Worm (Caenorhabditis elegans): ENCODE results near the gene T03G6.7.

Gene T03G6.7

ce11 chrX:2613077-2613476 is 19.2 kb downstream of the T03G6.7 start (continued):
- TF ChIP-seq xnd-1 (tag; optimal IDR thresholded peaks at IDR 0.05): no peak
- peak; percentile 76 for TF ChIP-seq ceh-27 (GFP tag; optimal IDR thresholded peaks at IDR 0.05)
- TF ChIP-seq F57A8.1 (GFP tag; optimal IDR thresholded peaks at IDR 0.05): peak; percentile 76
- TF ChIP-seq snpc-4 (GFP tag; optimal IDR thresholded peaks at IDR 0.05): peak; percentile 66
- peak; percentile 8 to 84 (median 74) for TF ChIP-seq snpc-4 (tag; optimal IDR thresholded peaks at IDR 0.05)
- TF ChIP-seq Y67H2A.10 (GFP tag; conservative IDR thresholded peaks at IDR 0.05): peak; percentile 44; the same call in 1 of the 2 replicates
- peak; percentile 56; the same call in 1 of the 2 replicates for TF ChIP-seq B0019.2 (GFP tag; conservative IDR thresholded peaks at IDR 0.05)
- peak; percentile 55 for TF ChIP-seq mxl-1 (tag; optimal IDR thresholded peaks at IDR 0.05)
- TF ChIP-seq cebp-2 (GFP tag; IDR thresholded peaks at IDR 0.05): peak; percentile 88; the same call in 1 of the 2 replicates
- TF ChIP-seq C17E4.6 (GFP tag; IDR thresholded peaks at IDR 0.05): peak; percentile 37; the same call in 1 of the 2 replicates
- TF ChIP-seq snpc-1.3 (tag; optimal IDR thresholded peaks at IDR 0.05; ENCODE audit: insufficient read depth): peak; percentile 64
- peak; percentile 20 for TF ChIP-seq T26A5.8 (tag; optimal IDR thresholded peaks at IDR 0.05)
- TF ChIP-seq mes-4 (tag; optimal IDR thresholded peaks at IDR 0.05): peak; percentile 79
- peak; percentile 7 for TF ChIP-seq F10E7.11 (tag; optimal IDR thresholded peaks at IDR 0.05)
- TF ChIP-seq F57C9.4 (tag; optimal IDR thresholded peaks at IDR 0.05): peak; percentile 62
- TF ChIP-seq bed-2 (GFP tag; IDR thresholded peaks at IDR 0.05): no peak
- TF ChIP-seq fkh-3 (tag; optimal IDR thresholded peaks at IDR 0.05): peak; percentile 50
- TF ChIP-seq efl-1 (GFP tag; optimal IDR thresholded peaks at IDR 0.05): no peak
- no peak for TF ChIP-seq bed-1 (GFP tag; IDR thresholded peaks at IDR 0.05)
- TF ChIP-seq F55B11.4 (tag; optimal IDR thresholded peaks at IDR 0.05; ENCODE audit: borderline replicate concordance, insufficient read depth): no peak
- TF ChIP-seq ztf-6 (GFP tag; IDR thresholded peaks at IDR 0.05): no peak; the same call in 1 of the 2 replicates
- 0 out of 2 replicates have a peak, but pooled peaks have one; percentile 77 for TF ChIP-seq nhr-120 (GFP tag; IDR thresholded peaks at IDR 0.05)
- no peak for TF ChIP-seq lag-1 (GFP tag; IDR thresholded peaks at IDR 0.05)
- TF ChIP-seq F52B5.7 (tag; optimal IDR thresholded peaks at IDR 0.05): peak; percentile 90
- peak; percentile 48; the same call in 1 of the 2 replicates for TF ChIP-seq egl-18 (GFP tag; IDR thresholded peaks at IDR 0.05)
- peak; percentile 94 for TF ChIP-seq rpc-1 (optimal IDR thresholded peaks at IDR 0.05)
- peak; percentile 94 for TF ChIP-seq rpc-1 (tag; optimal IDR thresholded peaks at IDR 0.05)
- TF ChIP-seq egrh-3 (GFP tag; IDR thresholded peaks at IDR 0.05): peak; percentile 44; the same call in 1 of the 2 replicates
- TF ChIP-seq madf-3 (GFP tag; IDR thresholded peaks at IDR 0.05): no peak
- peak; percentile 90; the same call in 1 of the 2 replicates for TF ChIP-seq Y56A3A.18 (GFP tag; IDR thresholded peaks at IDR 0.05)
- peak; percentile 76 for TF ChIP-seq die-1 (tag; optimal IDR thresholded peaks at IDR 0.05)
- TF ChIP-seq ccch-3 (GFP tag; optimal IDR thresholded peaks at IDR 0.05): no peak
- TF ChIP-seq ama-1 (optimal IDR thresholded peaks at IDR 0.05): no peak
- peak; percentile 79 to 81 for TF ChIP-seq ama-1 (GFP tag; optimal IDR thresholded peaks at IDR 0.05)
- TF ChIP-seq K11D2.4 (GFP tag; IDR thresholded peaks at IDR 0.05): peak; percentile 72
- TF ChIP-seq athp-1 (tag; optimal IDR thresholded peaks at IDR 0.05): peak; percentile 61
- TF ChIP-seq egl-44 (GFP tag; IDR thresholded peaks at IDR 0.05): peak; percentile 82; the same call in 1 of the 2 replicates
- peak; percentile 92; the same call in 1 of the 2 replicates for TF ChIP-seq ztf-25 (GFP tag; IDR thresholded peaks at IDR 0.05)
- peak in 1 of 2 experiments; percentile 69 for TF ChIP-seq rec-8 (tag; optimal IDR thresholded peaks at IDR 0.05)
- TF ChIP-seq Y53G8AR.9 (GFP tag; conservative IDR thresholded peaks at IDR 0.05): 0 out of 2 replicates have a peak, but pooled peaks have one; percentile 30
- peak; percentile 51 for TF ChIP-seq nhr-80 (tag; optimal IDR thresholded peaks at IDR 0.05)
- TF ChIP-seq repo-1 (tag; optimal IDR thresholded peaks at IDR 0.05): peak; percentile 24
- TF ChIP-seq Y95B8A.8 (GFP tag; IDR thresholded peaks at IDR 0.05): no peak
- TF ChIP-seq nhr-90 (tag; optimal IDR thresholded peaks at IDR 0.05): peak; percentile 77
- TF ChIP-seq ceh-58 (GFP tag; IDR thresholded peaks at IDR 0.05): no peak
- TF ChIP-seq madf-10 (tag; optimal IDR thresholded peaks at IDR 0.05): peak; percentile 42
- peak; percentile 61 for TF ChIP-seq T07F8.4 (tag; optimal IDR thresholded peaks at IDR 0.05)
- peak; percentile 49 for TF ChIP-seq somi-1 (GFP tag; optimal IDR thresholded peaks at IDR 0.05)
- peak; percentile 81 for TF ChIP-seq chd-7 (tag; optimal IDR thresholded peaks at IDR 0.05)
- TF ChIP-seq sdz-38 (tag; optimal IDR thresholded peaks at IDR 0.05): no peak

All from whole organism, young adult.